Fruit fly (Drosophila melanogaster): ENCODE results near the gene Eig71Ei.

dm6 chr3L:15691968-15692367 is 32.5 kb downstream of the Eig71Ei start, which contains the start of gene CG34451:
- no peak for TF ChIP-seq psq (optimal IDR thresholded peaks at IDR 0.05)
- no peak for TF ChIP-seq Myc (optimal IDR thresholded peaks at IDR 0.05)
- no peak for TF ChIP-seq Sin3A (optimal IDR thresholded peaks at IDR 0.05)
- TF ChIP-seq ttk (optimal IDR thresholded peaks at IDR 0.05): no peak
- TF ChIP-seq insv (optimal IDR thresholded peaks at IDR 0.05): no peak
